Fruit fly (Drosophila melanogaster) whole organism, embryonic: Measurements from ENCODE around the gene CG5056.

Experiments used
- Atf3 ChIP-seq: fragments of 200-800 bp; sonication (Bioruptor generic); optimal IDR thresholded peaks from 3 replicates; lab custom pipeline; 2016; ENCODE audit warnings: missing biosample characterization, missing genetic modification characterization
- CG10274 ChIP-seq: fragments of 200-800 bp; sonication (Bioruptor generic); optimal IDR thresholded peaks from 3 replicates; lab custom pipeline; 2017; ENCODE audit warnings: missing biosample characterization, mild to moderate bottlenecking, missing genetic modification characterization
- CG12071 ChIP-seq: fragments of 200-800 bp; sonication (Bioruptor generic); optimal IDR thresholded peaks from 3 replicates; lab custom pipeline; 2018; ENCODE audit warnings: missing biosample characterization, mild to moderate bottlenecking, missing genetic modification characterization
- CG12299 ChIP-seq: fragments of 200-800 bp; sonication (Bioruptor generic); optimal IDR thresholded peaks from 2 replicates; lab custom pipeline; 2018; ENCODE audit warnings: missing biosample characterization, mild to moderate bottlenecking, missing genetic modification characterization
- CG14860 ChIP-seq: fragments of 200-800 bp; sonication (Bioruptor generic); IDR thresholded peaks from 3 replicates; pipeline ENCODE4 v1.3.6; 2022; ENCODE audit warnings: missing biosample characterization, missing genetic modification characterization; ENCODE audit not compliant: partially characterized antibody
- CG1529 ChIP-seq: fragments of 200-800 bp; sonication (Bioruptor generic); optimal IDR thresholded peaks from 3 replicates; lab custom pipeline; 2018; ENCODE audit warnings: missing biosample characterization, missing genetic modification characterization
- CG18599 ChIP-seq: fragments of 200-800 bp; sonication (Bioruptor generic); optimal IDR thresholded peaks from 3 replicates; lab custom pipeline; 2017; ENCODE audit warnings: missing biosample characterization, missing genetic modification characterization, mild to moderate bottlenecking, moderate library complexity, missing genetic modification reagents
- CG34376 ChIP-seq: fragments of 200-800 bp; sonication (Bioruptor generic); optimal IDR thresholded peaks from 2 replicates; lab custom pipeline; 2018; ENCODE audit warnings: missing biosample characterization, mild to moderate bottlenecking, missing genetic modification characterization
- CG6813 ChIP-seq: fragments of 200-800 bp; sonication (Bioruptor generic); optimal IDR thresholded peaks from 2 replicates; lab custom pipeline; 2017; ENCODE audit warnings: missing biosample characterization, missing genetic modification characterization, mild to moderate bottlenecking, moderate library complexity, missing genetic modification reagents
- CG7987 ChIP-seq: fragments of 200-800 bp; sonication (Bioruptor generic); optimal IDR thresholded peaks from 2 replicates; lab custom pipeline; 2018; ENCODE audit warnings: missing biosample characterization, mild to moderate bottlenecking, missing genetic modification characterization, moderate library complexity
- CG8281 ChIP-seq: fragments of 200-800 bp; sonication (Bioruptor generic); optimal IDR thresholded peaks from 2 replicates; lab custom pipeline; 2018; ENCODE audit warnings: missing biosample characterization, mild to moderate bottlenecking, missing genetic modification characterization, moderate library complexity
- CG8290 ChIP-seq, 3 experiments: fragments of 200-800 bp; sonication (Bioruptor generic); optimal IDR thresholded peaks; 2 replicates each; lab custom pipeline; 2016 to 2019; ENCODE audit warnings: missing biosample characterization in 3 of 3, missing genetic modification characterization in 3 of 3, mild to moderate bottlenecking in 2 of 3, moderate library complexity in 1 of 3
- CoRest ChIP-seq: fragments of 200-800 bp; sonication (Bioruptor generic); optimal IDR thresholded peaks from 3 replicates; lab custom pipeline; 2018; ENCODE audit warnings: missing biosample characterization, mild to moderate bottlenecking, missing genetic modification characterization, moderate library complexity
- CrebB ChIP-seq: fragments of 200-800 bp; sonication (Bioruptor generic); optimal IDR thresholded peaks from 3 replicates; lab custom pipeline; 2018; ENCODE audit warnings: missing biosample characterization, mild to moderate bottlenecking, missing genetic modification characterization
- Dip2 ChIP-seq: fragments of 200-800 bp; sonication (Bioruptor generic); IDR thresholded peaks from 2 replicates; pipeline ENCODE4 v1.3.6; 2022; ENCODE audit warnings: missing biosample characterization, missing genetic modification characterization
- Eip74EF ChIP-seq, 2 experiments: fragments of 200-800 bp in 1 of 2; fragments of >200 bp in 1 of 2; sonication (Bioruptor generic) in 1 of 2; optimal IDR thresholded peaks; 2 replicates each; lab custom pipeline; 2017 to 2019; ENCODE audit warnings: missing biosample characterization in 2 of 2, missing genetic modification characterization in 2 of 2, mild to moderate bottlenecking in 1 of 2, moderate library complexity in 1 of 2
- Fer2 ChIP-seq: fragments of 200-800 bp; sonication (Bioruptor generic); optimal IDR thresholded peaks from 2 replicates; lab custom pipeline; 2018; ENCODE audit warnings: missing biosample characterization, mild to moderate bottlenecking, missing genetic modification characterization, moderate library complexity
- Gsc ChIP-seq: fragments of 200-800 bp; sonication (Bioruptor generic); IDR thresholded peaks from 2 replicates; pipeline ENCODE4 v1.3.6; 2022; ENCODE audit warnings: missing biosample characterization, missing genetic modification characterization
- Hmx ChIP-seq: fragments of 200-800 bp; sonication (Bioruptor generic); optimal IDR thresholded peaks from 2 replicates; lab custom pipeline; 2016; ENCODE audit warnings: missing biosample characterization, missing genetic modification characterization
- Hr51 ChIP-seq, 2 experiments: fragments of 200-800 bp; sonication (Bioruptor generic); optimal IDR thresholded peaks; 2 replicates in 1 of 2; 3 replicates in 1 of 2; lab custom pipeline; 2016 to 2018; ENCODE audit warnings: missing biosample characterization in 2 of 2, missing genetic modification characterization in 2 of 2, mild to moderate bottlenecking in 1 of 2, moderate library complexity in 1 of 2
- Med ChIP-seq: fragments of 200-800 bp; sonication (Bioruptor generic); peaks from one replicate; lab custom pipeline; 2016; ENCODE audit warnings: missing biosample characterization, missing genetic modification characterization, mild to moderate bottlenecking, inconsistent platforms, moderate library complexity
- Meics ChIP-seq: fragments of 200-800 bp; sonication (Bioruptor generic); optimal IDR thresholded peaks from 2 replicates; lab custom pipeline; 2017; ENCODE audit warnings: missing biosample characterization, mild to moderate bottlenecking, missing genetic modification characterization
- Sry-β ChIP-seq: fragments of 200-800 bp; sonication (Bioruptor generic); optimal IDR thresholded peaks from 2 replicates; lab custom pipeline; 2018; ENCODE audit warnings: missing biosample characterization, mild to moderate bottlenecking, missing genetic modification characterization, moderate library complexity
- Usf ChIP-seq: fragments of 200-800 bp; sonication (Bioruptor generic); optimal IDR thresholded peaks from 2 replicates; lab custom pipeline; 2017; ENCODE audit warnings: missing genotype, missing biosample characterization, missing genetic modification characterization
- YL-1 ChIP-seq: fragments of 200-800 bp; sonication (Bioruptor generic); optimal IDR thresholded peaks from 3 replicates; lab custom pipeline; 2017; ENCODE audit warnings: missing biosample characterization, mild to moderate bottlenecking, missing genetic modification characterization
- ap ChIP-seq: fragments of 200-800 bp; sonication (Bioruptor generic); IDR thresholded peaks from 2 replicates; pipeline ENCODE4 v1.3.6; 2022; ENCODE audit warnings: missing biosample characterization, missing genetic modification characterization
- ara ChIP-seq: fragments of 200-800 bp; sonication (Bioruptor generic); IDR thresholded peaks from 2 replicates; pipeline ENCODE4 v1.3.6; 2022; ENCODE audit warnings: missing biosample characterization, missing genetic modification characterization
- bsh ChIP-seq, 2 experiments: fragments of 200-800 bp; sonication (Bioruptor generic); optimal IDR thresholded peaks; 2 replicates each; lab custom pipeline; 2017 to 2018; ENCODE audit warnings: mild to moderate bottlenecking in 2 of 2, missing biosample characterization in 2 of 2, missing genetic modification characterization in 2 of 2, moderate library complexity in 1 of 2
- cato ChIP-seq: fragments of 200-800 bp; sonication (Bioruptor generic); optimal IDR thresholded peaks from 2 replicates; lab custom pipeline; 2016; ENCODE audit warnings: missing biosample characterization, missing genetic modification characterization, borderline replicate concordance
- caup ChIP-seq: fragments of 200-800 bp; sonication (Bioruptor generic); optimal IDR thresholded peaks from 3 replicates; lab custom pipeline; 2017; ENCODE audit warnings: missing biosample characterization, mild to moderate bottlenecking, missing genetic modification characterization, moderate library complexity; ENCODE audit not compliant: severe bottlenecking
- eve ChIP-seq, 2 experiments: fragments of >200 bp; optimal IDR thresholded peaks; 2 replicates each; lab custom pipeline; 2017; ENCODE audit warnings: missing biosample characterization in 2 of 2, missing genetic modification characterization in 2 of 2
- eyg ChIP-seq: fragments of 200-800 bp; sonication (Bioruptor generic); optimal IDR thresholded peaks from 3 replicates; lab custom pipeline; 2016; ENCODE audit warnings: missing biosample characterization, missing genetic modification characterization
- fu2 ChIP-seq: fragments of 200-800 bp; sonication (Bioruptor generic); optimal IDR thresholded peaks from 2 replicates; lab custom pipeline; 2016; ENCODE audit warnings: missing biosample characterization, missing genetic modification characterization
- gcm ChIP-seq: fragments of 200-800 bp; sonication (Bioruptor generic); optimal IDR thresholded peaks from 2 replicates; lab custom pipeline; 2019; ENCODE audit warnings: missing biosample characterization, mild to moderate bottlenecking, missing genetic modification characterization, moderate library complexity
- gfzf ChIP-seq: fragments of 200-800 bp; sonication (Bioruptor generic); optimal IDR thresholded peaks from 2 replicates; lab custom pipeline; 2016; ENCODE audit warnings: missing biosample characterization, mild to moderate bottlenecking, missing genetic modification characterization, moderate library complexity
- ham ChIP-seq: fragments of 200-800 bp; sonication (Bioruptor generic); IDR thresholded peaks from 2 replicates; pipeline ENCODE4 v1.3.6; 2022; ENCODE audit warnings: missing biosample characterization, missing genetic modification characterization
- lab ChIP-seq: fragments of 200-800 bp; sonication (Bioruptor generic); optimal IDR thresholded peaks from 3 replicates; lab custom pipeline; 2017; ENCODE audit warnings: missing biosample characterization, missing genetic modification characterization, mild to moderate bottlenecking, moderate library complexity, missing genetic modification reagents
- lov ChIP-seq, 2 experiments: fragments of 200-800 bp in 1 of 2; fragments of >200 bp in 1 of 2; sonication (Bioruptor generic) in 1 of 2; IDR thresholded peaks in 1 of 2; optimal IDR thresholded peaks in 1 of 2; 2 replicates in 1 of 2; 3 replicates in 1 of 2; pipeline versions ENCODE4 v1.3.6 to Lab custom; 2017 to 2022; ENCODE audit warnings: missing biosample characterization in 1 of 2, missing genetic modification characterization in 1 of 2
- odd ChIP-seq: fragments of 200-800 bp; sonication (Bioruptor generic); optimal IDR thresholded peaks from 2 replicates; lab custom pipeline; 2017; ENCODE audit warnings: missing biosample characterization, mild to moderate bottlenecking, missing genetic modification characterization
- pros ChIP-seq: fragments of 200-800 bp; sonication (Bioruptor generic); optimal IDR thresholded peaks from 3 replicates; lab custom pipeline; 2019; ENCODE audit warnings: missing biosample characterization, mild to moderate bottlenecking, missing genetic modification characterization, moderate library complexity
- sisA ChIP-seq: fragments of 200-800 bp; sonication (Bioruptor generic); IDR thresholded peaks from 2 replicates; pipeline ENCODE4 v1.3.6; 2022; ENCODE audit warnings: missing biosample characterization, missing genetic modification characterization
- sna ChIP-seq: fragments of 200-800 bp; sonication (Bioruptor generic); IDR thresholded peaks from 2 replicates; pipeline ENCODE4 v1.3.6; 2022; ENCODE audit warnings: missing biosample characterization, missing genetic modification characterization; ENCODE audit not compliant: partially characterized antibody
- ssp ChIP-seq: fragments of 200-800 bp; sonication (Bioruptor generic); IDR thresholded peaks from 2 replicates; pipeline ENCODE4 v1.3.6; 2022; ENCODE audit warnings: missing biosample characterization, missing genetic modification characterization
- unpg ChIP-seq: fragments of 200-800 bp; sonication (Bioruptor generic); optimal IDR thresholded peaks from 3 replicates; lab custom pipeline; 2018; ENCODE audit warnings: missing biosample characterization, mild to moderate bottlenecking, missing genetic modification characterization, moderate library complexity
- wdn ChIP-seq: fragments of 200-800 bp; sonication (Bioruptor generic); IDR thresholded peaks from 2 replicates; pipeline ENCODE4 v1.3.6; 2022; ENCODE audit warnings: missing biosample characterization, missing genetic modification characterization
- zen ChIP-seq: fragments of 200-800 bp; sonication (Bioruptor generic); optimal IDR thresholded peaks from 3 replicates; lab custom pipeline; 2018; ENCODE audit warnings: missing biosample characterization, mild to moderate bottlenecking, missing genetic modification characterization, moderate library complexity
- zfh1 ChIP-seq: fragments of 200-800 bp; sonication (Bioruptor generic); IDR thresholded peaks from 3 replicates; pipeline ENCODE4 v1.3.6; 2022; ENCODE audit warnings: missing biosample characterization, missing genetic modification characterization

Gene CG5056

dm6 chr2L:10339212-10339721 lies 27.2 kb upstream of the CG5056 start, which contains the start of gene SamDC (continued):
- peak in 1 of 2 experiments; percentile 7 for TF ChIP-seq eve (GFP tag; optimal IDR thresholded peaks at IDR 0.05; lab: Kevin White, UChicago)
- TF ChIP-seq ham (GFP tag; lab: Robert Waterston, UW) = no peak
- TF ChIP-seq ap = no peak
- peak; percentile 45 for TF ChIP-seq caup (GFP tag; lab: Kevin White, UChicago)
- TF ChIP-seq odd (GFP tag; lab: Kevin White, UChicago) = no peak
- no peak for TF ChIP-seq fu2
- peak in 1 of 2 experiments; percentile 94 for TF ChIP-seq Eip74EF (GFP tag; optimal IDR thresholded peaks at IDR 0.05; lab: Kevin White, UChicago)
- TF ChIP-seq Hmx (GFP tag; lab: Kevin White, UChicago) = no peak
- peak; percentile 18 for TF ChIP-seq eyg
- peak; percentile 35 for TF ChIP-seq gfzf
- peak; percentile 18 for TF ChIP-seq CrebB (tag; lab: Kevin White, UChicago)
- no peak for TF ChIP-seq Atf3 (GFP tag; lab: Kevin White, UChicago)
- no peak for TF ChIP-seq CG12299 (tag; lab: Kevin White, UChicago)
- no peak for TF ChIP-seq lov (optimal IDR thresholded peaks at IDR 0.05; lab: Kevin White, UChicago)
- TF ChIP-seq lov (GFP tag; IDR thresholded peaks at IDR 0.05; lab: Robert Waterston, UW) = no peak
- peak; percentile 58 for TF ChIP-seq zen
- no peak for TF ChIP-seq CG10274 (GFP tag; lab: Kevin White, UChicago)
- TF ChIP-seq Gsc (GFP tag; lab: Robert Waterston, UW) = no peak
- TF ChIP-seq sisA (GFP tag; lab: Robert Waterston, UW) = no peak
- peak; percentile 91 for TF ChIP-seq Med (GFP tag; lab: Kevin White, UChicago)
- TF ChIP-seq CG18599 (GFP tag; lab: Kevin White, UChicago) = no peak
- TF ChIP-seq wdn (GFP tag; lab: Robert Waterston, UW) = no peak
- TF ChIP-seq ssp (GFP tag; lab: Robert Waterston, UW) = peak; percentile 98
- TF ChIP-seq CG12071 = no peak
- TF ChIP-seq CG34376 (GFP tag; lab: Kevin White, UChicago) = peak; percentile 71
- TF ChIP-seq CG8290 (GFP tag; optimal IDR thresholded peaks at IDR 0.05; lab: Kevin White, UChicago) = peak; percentile 80
- TF ChIP-seq CG8290 (tag; optimal IDR thresholded peaks at IDR 0.05; lab: Kevin White, UChicago) = peak; percentile 1 to 79
- peak; percentile 61 for TF ChIP-seq CG14860 (GFP tag; lab: Robert Waterston, UW)
- peak; percentile 40 to 60 for TF ChIP-seq Hr51 (GFP tag; optimal IDR thresholded peaks at IDR 0.05; lab: Kevin White, UChicago)
- TF ChIP-seq CG6813 (GFP tag; lab: Kevin White, UChicago) = peak; percentile 46
- TF ChIP-seq gcm (GFP tag; lab: Kevin White, UChicago) = no peak
- peak; percentile 58; the same call in 1 of the 2 replicates for TF ChIP-seq ara (GFP tag; lab: Robert Waterston, UW)
- TF ChIP-seq Fer2 (tag; lab: Kevin White, UChicago) = no peak
- TF ChIP-seq YL-1 (GFP tag; lab: Kevin White, UChicago) = peak; percentile 61
- no peak for TF ChIP-seq cato (GFP tag; lab: Kevin White, UChicago)
- TF ChIP-seq CG1529 (GFP tag; lab: Kevin White, UChicago) = no peak
- TF ChIP-seq bsh (GFP tag; optimal IDR thresholded peaks at IDR 0.05; lab: Kevin White, UChicago) = peak in 1 of 2 experiments; percentile 49
- TF ChIP-seq Usf = no peak
- no peak for TF ChIP-seq CG8281 (tag; lab: Kevin White, UChicago)
- no peak for TF ChIP-seq Dip2 (GFP tag; lab: Robert Waterston, UW)
- TF ChIP-seq lab (GFP tag; lab: Kevin White, UChicago) = no peak
- peak; percentile 66 for TF ChIP-seq CoRest (tag; lab: Kevin White, UChicago)
- peak; percentile 63 for TF ChIP-seq sna (GFP tag; lab: Robert Waterston, UW)
- TF ChIP-seq Sry-β = no peak
- TF ChIP-seq Meics (GFP tag; lab: Kevin White, UChicago) = peak; percentile 25
- peak; percentile 37; the same call in 1 of the 3 replicates for TF ChIP-seq zfh1
- peak; percentile 21 for TF ChIP-seq CG7987 (GFP tag; lab: Kevin White, UChicago)
- peak; percentile 14 for TF ChIP-seq pros
- peak; percentile 57 for TF ChIP-seq unpg (GFP tag; lab: Kevin White, UChicago)
